Worm (Caenorhabditis elegans): Measurements from ENCODE around the gene F35E12.10.
A peak's percentile ranks its signal among the peaks of the same experiment; 100 is the strongest.

F35E12.10 gene

DNA sequence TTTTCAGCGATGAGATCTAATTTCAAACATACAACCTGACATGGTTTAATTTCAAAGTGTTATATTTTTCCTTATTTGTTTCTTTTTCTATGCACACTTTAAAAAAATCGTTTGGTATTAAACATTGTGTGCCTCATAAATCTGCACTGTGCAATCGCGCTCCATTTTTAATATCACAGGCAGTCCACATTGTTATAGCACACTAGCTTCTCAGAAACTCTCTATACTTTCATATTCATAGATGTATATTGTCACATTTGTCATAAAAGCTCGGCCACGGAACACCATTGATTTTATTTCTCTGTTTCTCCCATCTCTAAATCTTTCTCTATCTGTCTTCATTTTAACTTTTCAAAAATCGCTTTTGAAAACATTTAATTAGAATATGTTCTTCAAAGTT, 8.8 kb upstream of the F35E12.10 start (continued):
- TF ChIP-seq ces-1 (GFP tag; optimal IDR thresholded peaks at IDR 0.05) (no peak), efl-1 (optimal IDR thresholded peaks at IDR 0.05) (peak; percentile 25 to 29), efl-1 (GFP tag; optimal IDR thresholded peaks at IDR 0.05 in 1 of 2) (peak in 1 of 2 experiments; percentile 46), nhr-71 (tag; optimal IDR thresholded peaks at IDR 0.05) (peak; percentile 16), aha-1 (tag; optimal IDR thresholded peaks at IDR 0.05) (no peak), fos-1 (tag; optimal IDR thresholded peaks at IDR 0.05) (no peak), fkh-8 (tag; optimal IDR thresholded peaks at IDR 0.05) (peak; percentile 80)

ce11 chrV:13756359-13757091, 8.0 kb upstream of the F35E12.10 start, which contains the start of gene F20G2.2:
F20G2.2 (minus strand) TSS chrV:13756409.
- no peak for TF ChIP-seq nhr-12 (tag; optimal IDR thresholded peaks at IDR 0.05)
- TF ChIP-seq nhr-85 (tag) = peak; percentile 13
- TF ChIP-seq lin-14 (GFP tag; optimal IDR thresholded peaks at IDR 0.05) = peak; percentile 72
- no peak for TF ChIP-seq nhr-77 (tag; optimal IDR thresholded peaks at IDR 0.05)
- TF ChIP-seq hlh-17 (GFP tag; optimal IDR thresholded peaks at IDR 0.05; ENCODE audit: borderline replicate concordance) = no peak
- TF ChIP-seq dpl-1 (GFP tag; optimal IDR thresholded peaks at IDR 0.05) = no peak
- no peak for TF ChIP-seq grh-1 (GFP tag; IDR thresholded peaks at IDR 0.05)
- peak; percentile 23 for TF ChIP-seq blmp-1 (tag; optimal IDR thresholded peaks at IDR 0.05)
- no peak for TF ChIP-seq aly-2 (tag; optimal IDR thresholded peaks at IDR 0.05)
- TF ChIP-seq lin-13 (GFP tag; optimal IDR thresholded peaks at IDR 0.05) = no peak
- TF ChIP-seq nhr-71 (tag; optimal IDR thresholded peaks at IDR 0.05) = peak; percentile 44
- TF ChIP-seq nhr-47 (tag; optimal IDR thresholded peaks at IDR 0.05) = no peak
- TF ChIP-seq efl-1 (optimal IDR thresholded peaks at IDR 0.05) = no peak
- peak in 1 of 2 experiments; percentile 11 for TF ChIP-seq efl-1 (GFP tag; optimal IDR thresholded peaks at IDR 0.05 in 1 of 2)
- TF ChIP-seq nhr-90 (tag; optimal IDR thresholded peaks at IDR 0.05; ENCODE audit: poor library complexity) = no peak
- no peak for TF ChIP-seq mab-9 (GFP tag; IDR thresholded peaks at IDR 0.05)
- TF ChIP-seq alr-1 (tag; optimal IDR thresholded peaks at IDR 0.05; ENCODE audit: borderline replicate concordance) = no peak
- no peak for TF ChIP-seq mdl-1 (tag; optimal IDR thresholded peaks at IDR 0.05)
- no peak for TF ChIP-seq lin-15B (tag; optimal IDR thresholded peaks at IDR 0.05)
- TF ChIP-seq unc-62 (GFP tag; optimal IDR thresholded peaks at IDR 0.05) = no peak
- TF ChIP-seq Y116A8C.19 (tag; optimal IDR thresholded peaks at IDR 0.05; ENCODE audit: borderline replicate concordance) = no peak
- no peak for TF ChIP-seq elt-3 (tag; optimal IDR thresholded peaks at IDR 0.05)
- no peak for TF ChIP-seq nhr-19 (GFP tag; conservative IDR thresholded peaks at IDR 0.05)
- peak; percentile 38 for TF ChIP-seq mep-1 (tag; optimal IDR thresholded peaks at IDR 0.05)
- TF ChIP-seq nhr-11 (tag; optimal IDR thresholded peaks at IDR 0.05) = no peak
- TF ChIP-seq isw-1 (GFP tag; IDR thresholded peaks at IDR 0.05) = no peak
- TF ChIP-seq C04F5.9 (tag; optimal IDR thresholded peaks at IDR 0.05) = no peak
- peak; percentile 56 for TF ChIP-seq skn-1 (tag; optimal IDR thresholded peaks at IDR 0.05)
- no peak for TF ChIP-seq ces-1 (GFP tag; optimal IDR thresholded peaks at IDR 0.05)
- no peak for TF ChIP-seq irx-1 (tag; optimal IDR thresholded peaks at IDR 0.05)
- TF ChIP-seq C34B4.2 (tag; optimal IDR thresholded peaks at IDR 0.05) = no peak
- TF ChIP-seq pag-3 (tag; optimal IDR thresholded peaks at IDR 0.05; ENCODE audit: borderline replicate concordance, insufficient read depth) = no peak
- TF ChIP-seq fos-1 (tag; optimal IDR thresholded peaks at IDR 0.05) = no peak
- TF ChIP-seq snu-23 (GFP tag; optimal IDR thresholded peaks at IDR 0.05) = peak; percentile 24
- no peak for TF ChIP-seq jun-1 (tag; optimal IDR thresholded peaks at IDR 0.05)
- no peak for TF ChIP-seq dsc-1 (tag; optimal IDR thresholded peaks at IDR 0.05)

ce11 chrV:13753481-13753880, 4.9 kb upstream of the F35E12.10 start, which contains the start of gene F20G2.1:
F20G2.1 (minus strand) TSS chrV:13753581.
- TF ChIP-seq lin-39 (tag; optimal IDR thresholded peaks at IDR 0.05) (no peak), nhr-71 (tag; optimal IDR thresholded peaks at IDR 0.05) (no peak), nhr-84 (tag; optimal IDR thresholded peaks at IDR 0.05) (no peak), nhr-76 (tag; optimal IDR thresholded peaks at IDR 0.05) (no peak), unc-30 (tag; optimal IDR thresholded peaks at IDR 0.05) (no peak), aly-2 (tag; optimal IDR thresholded peaks at IDR 0.05) (no peak), swsn-7 (tag; optimal IDR thresholded peaks at IDR 0.05) (no peak), lin-15B (tag; optimal IDR thresholded peaks at IDR 0.05) (no peak), ztf-11 (tag; optimal IDR thresholded peaks at IDR 0.05) (no peak), mef-2 (tag; optimal IDR thresholded peaks at IDR 0.05) (no peak), unc-98 (GFP tag; IDR thresholded peaks at IDR 0.05) (no peak), nhr-20 (tag; optimal IDR thresholded peaks at IDR 0.05) (no peak), tlp-1 (tag; optimal IDR thresholded peaks at IDR 0.05) (no peak), ztf-4 (tag; optimal IDR thresholded peaks at IDR 0.05) (no peak), ceh-63 (GFP tag; optimal IDR thresholded peaks at IDR 0.05) (no peak)

Measured in whole organism, L1 larva.